Fruit fly (Drosophila melanogaster) S2 (cell line): ENCODE results near the gene Vps26.

Experiments
- CG8478 ChIP-seq: fragments of >200 bp; optimal IDR thresholded peaks from 2 replicates; lab custom pipeline; 2018
- CTCF ChIP-seq, 2 experiments: fragments of >200 bp; optimal IDR thresholded peaks; 2 replicates each; lab custom pipeline; 2018

DNA sequence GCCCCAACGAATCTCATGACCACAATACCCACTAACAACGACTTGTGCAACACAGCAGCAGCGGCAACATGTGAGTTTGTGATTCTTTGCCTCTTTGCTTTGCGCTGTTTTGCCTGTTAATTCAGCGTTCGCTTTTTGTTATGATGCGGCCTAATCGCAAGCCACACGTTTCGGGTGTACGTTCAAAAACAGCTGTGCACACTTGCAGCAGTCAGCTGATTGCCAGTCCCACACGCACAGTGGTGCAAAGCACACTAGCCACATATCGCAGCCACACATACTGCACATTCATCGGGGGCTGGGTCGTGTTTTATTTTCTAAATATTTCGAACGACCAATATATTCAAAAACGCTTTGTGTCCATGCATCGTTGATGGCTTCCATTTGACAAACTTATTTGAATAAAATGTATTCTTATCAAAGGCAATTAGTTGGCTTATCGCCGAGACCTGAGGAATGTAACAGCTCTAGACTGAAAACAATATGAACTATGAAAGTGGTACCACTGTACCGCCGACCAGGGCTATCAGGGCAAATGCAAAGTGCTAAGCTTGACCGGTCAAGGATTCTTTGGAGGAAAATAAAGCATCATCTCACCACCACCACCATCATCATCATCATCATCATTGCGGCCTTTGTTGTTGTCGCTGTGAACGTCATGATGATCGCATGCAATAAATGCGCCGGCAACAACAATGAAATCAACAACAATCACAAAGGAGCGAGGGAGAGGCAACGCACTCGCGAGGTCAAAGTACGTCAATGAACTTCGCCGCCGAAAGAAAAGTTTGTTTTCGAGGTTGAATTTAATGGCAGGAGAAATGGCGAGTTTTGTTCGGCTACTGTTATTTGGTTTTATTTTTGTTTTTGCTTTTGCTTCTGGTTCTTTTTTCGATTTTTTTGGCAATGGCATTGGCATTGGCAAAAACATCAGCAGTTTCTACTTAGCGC lies 47.5 kb upstream of the Vps26 start:
- TF ChIP-seq CTCF (optimal IDR thresholded peaks at IDR 0.05; lab: Kevin White, UChicago) (no peak), CG8478 (lab: Kevin White, UChicago) (no peak)
